Fruit fly (Drosophila melanogaster) whole organism, embryonic: ENCODE data around the gene CG14720.

Source experiments
- Aef1 ChIP-seq: fragments of 200-800 bp; sonication (Bioruptor generic); IDR thresholded peaks from 3 replicates; pipeline ENCODE4 v1.3.6; 2022; ENCODE audit warnings: missing biosample characterization, missing genetic modification characterization
- B-H1 ChIP-seq: fragments of 200-800 bp; sonication (Bioruptor generic); IDR thresholded peaks from 3 replicates; pipeline ENCODE4 v1.3.6; 2022; ENCODE audit warnings: missing biosample characterization, missing genetic modification characterization
- Bgb ChIP-seq: fragments of 200-800 bp; sonication (Bioruptor generic); IDR thresholded peaks from 2 replicates; pipeline ENCODE4 v1.3.6; 2022; ENCODE audit warnings: missing biosample characterization, missing genetic modification characterization; ENCODE audit not compliant: partially characterized antibody
- CG10274 ChIP-seq: fragments of 200-800 bp; sonication (Bioruptor generic); optimal IDR thresholded peaks from 3 replicates; lab custom pipeline; 2017; ENCODE audit warnings: missing biosample characterization, mild to moderate bottlenecking, missing genetic modification characterization
- CG10462 ChIP-seq: fragments of 200-800 bp; sonication (Bioruptor generic); optimal IDR thresholded peaks from 2 replicates; lab custom pipeline; 2016; ENCODE audit warnings: missing biosample characterization, missing genetic modification characterization
- CG11504 ChIP-seq: fragments of 200-800 bp; sonication (Bioruptor generic); optimal IDR thresholded peaks from 3 replicates; lab custom pipeline; 2019; ENCODE audit warnings: missing biosample characterization, mild to moderate bottlenecking, missing genetic modification characterization, moderate library complexity
- CG14014 ChIP-seq: fragments of 200-800 bp; sonication (Bioruptor generic); IDR thresholded peaks from 2 replicates; pipeline ENCODE4 v1.3.6; 2022; ENCODE audit warnings: missing biosample characterization, missing genetic modification characterization
- CG15514 ChIP-seq: fragments of 200-800 bp; sonication (Bioruptor generic); optimal IDR thresholded peaks from 3 replicates; lab custom pipeline; 2017; ENCODE audit warnings: missing biosample characterization, missing genetic modification characterization, mild to moderate bottlenecking, moderate library complexity, missing genetic modification reagents
- CG17186 ChIP-seq: fragments of 200-800 bp; sonication (Bioruptor generic); optimal IDR thresholded peaks from 3 replicates; lab custom pipeline; 2017; ENCODE audit warnings: missing biosample characterization, missing genetic modification reagents, missing genetic modification characterization
- CG17829 ChIP-seq: fragments of 200-800 bp; optimal IDR thresholded peaks from 2 replicates; lab custom pipeline; 2019; ENCODE audit warnings: missing biosample characterization, mild to moderate bottlenecking, missing genetic modification characterization, moderate library complexity
- CG2116 ChIP-seq: fragments of 200-800 bp; sonication (Bioruptor generic); optimal IDR thresholded peaks from 3 replicates; lab custom pipeline; 2018; ENCODE audit warnings: missing biosample characterization, mild to moderate bottlenecking, missing genetic modification characterization
- CG2129 ChIP-seq: fragments of 200-800 bp; sonication (Bioruptor generic); IDR thresholded peaks from 2 replicates; pipeline ENCODE4 v1.3.6; 2022; ENCODE audit warnings: missing biosample characterization, missing genetic modification characterization; ENCODE audit not compliant: partially characterized antibody
- CG30403 ChIP-seq: fragments of 200-800 bp; sonication (Bioruptor generic); optimal IDR thresholded peaks from 3 replicates; lab custom pipeline; 2016; ENCODE audit warnings: missing biosample characterization, missing genetic modification characterization
- CG4707 ChIP-seq: fragments of 200-800 bp; sonication (Bioruptor generic); optimal IDR thresholded peaks from 2 replicates; lab custom pipeline; 2018; ENCODE audit warnings: missing biosample characterization, mild to moderate bottlenecking, missing genetic modification characterization, moderate library complexity
- CG4854 ChIP-seq: fragments of 200-800 bp; sonication (Bioruptor generic); optimal IDR thresholded peaks from 2 replicates; lab custom pipeline; 2016; ENCODE audit warnings: missing biosample characterization, missing genetic modification characterization, inconsistent platforms
- CG7839 ChIP-seq: fragments of 200-800 bp; sonication (Bioruptor generic); optimal IDR thresholded peaks from 3 replicates; lab custom pipeline; 2018; ENCODE audit warnings: missing biosample characterization, mild to moderate bottlenecking, missing genetic modification characterization, moderate library complexity
- CG8089 ChIP-seq: fragments of 200-800 bp; sonication (Bioruptor generic); optimal IDR thresholded peaks from 3 replicates; lab custom pipeline; 2016; ENCODE audit warnings: missing biosample characterization, missing genetic modification characterization
- D ChIP-seq, 2 experiments: fragments of 200-800 bp in 1 of 2; fragments of >200 bp in 1 of 2; sonication (Bioruptor generic) in 1 of 2; optimal IDR thresholded peaks; 2 replicates in 1 of 2; 3 replicates in 1 of 2; lab custom pipeline; 2017; ENCODE audit warnings: mild to moderate bottlenecking in 1 of 2, missing biosample characterization in 1 of 2, missing genetic modification characterization in 1 of 2, missing genetic modification reagents in 1 of 2
- Dp ChIP-seq: fragments of 200-800 bp; sonication (Bioruptor generic); optimal IDR thresholded peaks from 2 replicates; lab custom pipeline; 2018; ENCODE audit warnings: missing biosample characterization, mild to moderate bottlenecking, missing genetic modification characterization, moderate library complexity
- E2f2 ChIP-seq: fragments of 200-800 bp; sonication (Bioruptor generic); IDR thresholded peaks from 2 replicates; pipeline ENCODE4 v1.3.6; 2022; ENCODE audit warnings: missing biosample characterization, missing genetic modification characterization
- Hr39 ChIP-seq: fragments of >200 bp; optimal IDR thresholded peaks from 2 replicates; lab custom pipeline; 2017
- Lhr ChIP-seq: fragments of 200-800 bp; sonication (Bioruptor generic); optimal IDR thresholded peaks from 3 replicates; lab custom pipeline; 2017; ENCODE audit warnings: mild to moderate bottlenecking, missing biosample characterization, missing genetic modification reagents, missing genetic modification characterization
- Lpt ChIP-seq: fragments of >200 bp; optimal IDR thresholded peaks from 2 replicates; lab custom pipeline; 2018; ENCODE audit warnings: missing biosample characterization, missing genetic modification characterization
- Mad ChIP-seq: fragments of 200-800 bp; sonication (Bioruptor generic); optimal IDR thresholded peaks from 2 replicates; lab custom pipeline; 2016; ENCODE audit warnings: missing biosample characterization, missing genetic modification characterization
- Max ChIP-seq: fragments of 200-800 bp; sonication (Bioruptor generic); optimal IDR thresholded peaks from 2 replicates; lab custom pipeline; 2016; ENCODE audit warnings: missing biosample characterization, mild to moderate bottlenecking, missing genetic modification characterization
- NK7.1 ChIP-seq: fragments of 200-800 bp; sonication (Bioruptor generic); optimal IDR thresholded peaks from 3 replicates; lab custom pipeline; 2016; ENCODE audit warnings: missing biosample characterization, missing genetic modification characterization
- Ravus ChIP-seq: fragments of 200-800 bp; sonication (Bioruptor generic); IDR thresholded peaks from 2 replicates; pipeline ENCODE4 v1.3.6; 2022; ENCODE audit warnings: missing biosample characterization, missing genetic modification characterization
- Scr ChIP-seq: fragments of 200-800 bp; sonication (Bioruptor generic); IDR thresholded peaks from 2 replicates; pipeline ENCODE4 v1.3.6; 2022; ENCODE audit warnings: missing biosample characterization, missing genetic modification characterization; ENCODE audit not compliant: partially characterized antibody
- Trl ChIP-seq, 3 experiments: fragments of >200 bp in 2 of 3; fragments of 200-800 bp in 1 of 3; sonication (Bioruptor generic) in 1 of 3; optimal IDR thresholded peaks; 2 replicates in 1 of 3; 3 replicates in 2 of 3; lab custom pipeline; 2016 to 2017; ENCODE audit warnings: missing biosample characterization in 1 of 3, missing genetic modification characterization in 1 of 3
- ac ChIP-seq: fragments of 200-800 bp; sonication (Bioruptor generic); optimal IDR thresholded peaks from 3 replicates; lab custom pipeline; 2017; ENCODE audit warnings: missing biosample characterization, mild to moderate bottlenecking, missing genetic modification characterization
- ap ChIP-seq: fragments of 200-800 bp; sonication (Bioruptor generic); IDR thresholded peaks from 2 replicates; pipeline ENCODE4 v1.3.6; 2022; ENCODE audit warnings: missing biosample characterization, missing genetic modification characterization
- bcd ChIP-seq: fragments of 200-800 bp; sonication (Bioruptor generic); optimal IDR thresholded peaks from 2 replicates; lab custom pipeline; 2017; ENCODE audit warnings: missing biosample characterization, mild to moderate bottlenecking, missing genetic modification characterization
- btn ChIP-seq: fragments of 200-800 bp; sonication (Bioruptor generic); optimal IDR thresholded peaks from 2 replicates; lab custom pipeline; 2016; ENCODE audit warnings: missing biosample characterization, missing genetic modification characterization
- disco-r ChIP-seq: fragments of 200-800 bp; sonication (Bioruptor generic); optimal IDR thresholded peaks from 2 replicates; lab custom pipeline; 2016; ENCODE audit warnings: missing biosample characterization, missing genetic modification characterization
- emc ChIP-seq: fragments of 200-800 bp; sonication (Bioruptor generic); optimal IDR thresholded peaks from 2 replicates; lab custom pipeline; 2016; ENCODE audit warnings: missing biosample characterization, missing genetic modification characterization
- fd3F ChIP-seq: fragments of 200-800 bp; sonication (Bioruptor generic); optimal IDR thresholded peaks from 2 replicates; lab custom pipeline; 2018; ENCODE audit warnings: missing biosample characterization, mild to moderate bottlenecking, missing genetic modification characterization, moderate library complexity
- fd64A ChIP-seq: fragments of 200-800 bp; sonication (Bioruptor generic); optimal IDR thresholded peaks from 3 replicates; lab custom pipeline; 2018; ENCODE audit warnings: missing biosample characterization, mild to moderate bottlenecking, missing genetic modification characterization
- fru ChIP-seq: fragments of >200 bp; optimal IDR thresholded peaks from 2 replicates; lab custom pipeline; 2017
- ham ChIP-seq: fragments of 200-800 bp; sonication (Bioruptor generic); IDR thresholded peaks from 2 replicates; pipeline ENCODE4 v1.3.6; 2022; ENCODE audit warnings: missing biosample characterization, missing genetic modification characterization
- kah ChIP-seq: fragments of 200-800 bp; sonication (Bioruptor generic); optimal IDR thresholded peaks from 2 replicates; lab custom pipeline; 2018; ENCODE audit warnings: missing biosample characterization, mild to moderate bottlenecking, missing genetic modification characterization
- mld ChIP-seq: fragments of 200-800 bp; sonication (Bioruptor generic); IDR thresholded peaks from 3 replicates; pipeline ENCODE4 v1.3.6; 2022; ENCODE audit warnings: missing biosample characterization, missing genetic modification characterization; ENCODE audit not compliant: partially characterized antibody
- nerfin-1 ChIP-seq: fragments of 200-800 bp; sonication (Bioruptor generic); optimal IDR thresholded peaks from 3 replicates; lab custom pipeline; 2019; ENCODE audit warnings: missing biosample characterization, mild to moderate bottlenecking, missing genetic modification characterization, moderate library complexity
- p53 ChIP-seq: fragments of 200-800 bp; sonication (Bioruptor generic); optimal IDR thresholded peaks from 2 replicates; lab custom pipeline; 2016; ENCODE audit warnings: missing biosample characterization, missing genetic modification characterization
- pros ChIP-seq: fragments of 200-800 bp; sonication (Bioruptor generic); optimal IDR thresholded peaks from 3 replicates; lab custom pipeline; 2019; ENCODE audit warnings: missing biosample characterization, mild to moderate bottlenecking, missing genetic modification characterization, moderate library complexity
- pzg ChIP-seq: fragments of 200-800 bp; sonication (Bioruptor generic); optimal IDR thresholded peaks from 3 replicates; lab custom pipeline; 2018; ENCODE audit warnings: missing biosample characterization, mild to moderate bottlenecking, missing genetic modification characterization, moderate library complexity
- salm ChIP-seq: fragments of 200-800 bp; sonication (Bioruptor generic); optimal IDR thresholded peaks from 2 replicates; lab custom pipeline; 2018; ENCODE audit warnings: missing biosample characterization, mild to moderate bottlenecking, missing genetic modification characterization
- sd ChIP-seq: fragments of 200-800 bp; sonication (Bioruptor generic); optimal IDR thresholded peaks from 3 replicates; lab custom pipeline; 2018; ENCODE audit warnings: missing biosample characterization, mild to moderate bottlenecking, missing genetic modification characterization, moderate library complexity
- sisA ChIP-seq: fragments of 200-800 bp; sonication (Bioruptor generic); IDR thresholded peaks from 2 replicates; pipeline ENCODE4 v1.3.6; 2022; ENCODE audit warnings: missing biosample characterization, missing genetic modification characterization
- so ChIP-seq: fragments of 200-800 bp; sonication (Bioruptor generic); IDR thresholded peaks from 3 replicates; pipeline ENCODE4 v1.3.6; 2022; ENCODE audit warnings: missing biosample characterization, missing genetic modification characterization
- toy ChIP-seq: fragments of 200-800 bp; sonication (Bioruptor generic); IDR thresholded peaks from 2 replicates; pipeline ENCODE4 v1.3.6; 2022; ENCODE audit warnings: missing biosample characterization, missing genetic modification characterization
- zen ChIP-seq: fragments of 200-800 bp; sonication (Bioruptor generic); optimal IDR thresholded peaks from 3 replicates; lab custom pipeline; 2018; ENCODE audit warnings: missing biosample characterization, mild to moderate bottlenecking, missing genetic modification characterization, moderate library complexity

Gene CG14720

DNA sequence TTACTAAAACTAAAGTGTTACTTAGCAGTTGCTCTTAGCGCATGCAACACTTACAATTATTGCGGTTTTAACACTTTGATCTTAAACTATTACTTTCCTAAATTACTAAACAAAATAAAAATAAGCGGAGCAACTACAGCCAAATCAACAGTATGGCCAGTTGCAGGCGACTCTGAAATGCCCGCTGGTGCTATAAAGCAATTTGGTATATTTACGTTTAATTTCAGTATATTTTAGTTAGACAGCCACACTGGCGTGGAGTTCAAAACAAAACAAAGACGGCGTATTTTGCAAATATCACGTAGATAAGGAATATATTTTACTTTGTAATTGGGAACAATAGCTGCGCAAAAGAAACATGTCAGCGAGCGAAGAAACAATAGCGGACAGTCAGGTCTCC is 32.0 kb upstream of the CG14720 start, which contains the start of the genes Taf12 and Ho (continued):
- TF ChIP-seq fru (lab: Kevin White, UChicago) (no peak), Lpt (GFP tag; lab: Kevin White, UChicago) (no peak), CG10274 (GFP tag; lab: Kevin White, UChicago) (no peak), btn (GFP tag; lab: Kevin White, UChicago) (no peak), Bgb (GFP tag; lab: Robert Waterston, UW) (no peak), Scr (GFP tag; lab: Robert Waterston, UW) (no peak), p53 (GFP tag; lab: Kevin White, UChicago) (no peak), nerfin-1 (no peak), sisA (GFP tag; lab: Robert Waterston, UW) (no peak), Hr39 (lab: Kevin White, UChicago) (no peak), CG15514 (GFP tag; lab: Kevin White, UChicago) (peak; percentile 55), toy (no peak), CG17829 (tag; lab: Kevin White, UChicago) (peak; percentile 42), ac (GFP tag; lab: Kevin White, UChicago) (no peak), ap (no peak), NK7.1 (GFP tag; lab: Kevin White, UChicago) (no peak), CG30403 (no peak), kah (GFP tag; lab: Kevin White, UChicago) (no peak), CG17186 (GFP tag; lab: Kevin White, UChicago) (peak; percentile 1), pzg (GFP tag; lab: Kevin White, UChicago) (peak; percentile 88), sd (tag; lab: Kevin White, UChicago) (no peak), Dp (GFP tag; lab: Kevin White, UChicago) (peak; percentile 71), fd64A (GFP tag; lab: Kevin White, UChicago) (no peak), Mad (GFP tag; lab: Kevin White, UChicago) (no peak), CG4854 (no peak), salm (no peak), Trl (optimal IDR thresholded peaks at IDR 0.05; lab: Kevin White, UChicago) (no peak), Trl (GFP tag; optimal IDR thresholded peaks at IDR 0.05; lab: Kevin White, UChicago) (no peak), bcd (GFP tag; lab: Kevin White, UChicago) (no peak), mld (GFP tag; lab: Robert Waterston, UW) (no peak), E2f2 (GFP tag; lab: Robert Waterston, UW) (peak; percentile 75), ham (GFP tag; lab: Robert Waterston, UW) (no peak), emc (GFP tag; lab: Kevin White, UChicago) (no peak), CG2116 (GFP tag; lab: Kevin White, UChicago) (peak; percentile 15), D (optimal IDR thresholded peaks at IDR 0.05; lab: Kevin White, UChicago) (no peak), D (GFP tag; optimal IDR thresholded peaks at IDR 0.05; lab: Kevin White, UChicago) (no peak), so (GFP tag; lab: Robert Waterston, UW) (no peak), zen (tag; lab: Kevin White, UChicago) (peak; percentile 63), pros (GFP tag; lab: Kevin White, UChicago) (no peak), disco-r (GFP tag; lab: Kevin White, UChicago) (no peak), B-H1 (GFP tag; lab: Robert Waterston, UW) (no peak), CG10462 (GFP tag; lab: Kevin White, UChicago) (no peak), CG4707 (GFP tag; lab: Kevin White, UChicago) (no peak), CG7839 (tag; lab: Kevin White, UChicago) (no peak), Aef1 (GFP tag; lab: Robert Waterston, UW) (no peak), CG2129 (GFP tag; lab: Robert Waterston, UW) (no peak), fd3F (no peak), CG8089 (GFP tag; lab: Kevin White, UChicago) (no peak), Lhr (peak; percentile 26), Ravus (GFP tag; lab: Robert Waterston, UW) (no peak), Max (GFP tag; lab: Kevin White, UChicago) (no peak), CG14014 (no peak), CG11504 (peak; percentile 31)
